Worm (Caenorhabditis elegans) whole organism, L2 larva: ENCODE results near the gene Y113G7B.27.

Experiments
- C34F6.9 ChIP-seq: fragments of 150-350 bp; optimal IDR thresholded peaks from 2 replicates; lab custom pipeline; 2014; ENCODE audit warnings: missing biosample characterization, missing genetic modification characterization
- F13H6.1 ChIP-seq: sonication (generic microtip); optimal IDR thresholded peaks from 2 replicates; lab custom pipeline; 2016; ENCODE audit warnings: missing genetic modification characterization, missing compliant biosample characterization
- R02D3.7 ChIP-seq: fragments of 150-350 bp; optimal IDR thresholded peaks from 2 replicates; lab custom pipeline; 2014; ENCODE audit warnings: missing biosample characterization, missing genetic modification characterization
- alr-1 ChIP-seq: fragments of 150-350 bp; optimal IDR thresholded peaks from 2 replicates; lab custom pipeline; 2014; ENCODE audit warnings: missing biosample characterization, missing genetic modification characterization
- aly-2 ChIP-seq: fragments of 150-350 bp; optimal IDR thresholded peaks from 2 replicates; lab custom pipeline; 2014; ENCODE audit warnings: missing biosample characterization, missing genetic modification characterization
- ama-1 ChIP-seq: fragments of 150-350 bp; optimal IDR thresholded peaks from 2 replicates; lab custom pipeline; 2018; ENCODE audit warnings: inconsistent platforms
- blmp-1 ChIP-seq: sonication (generic microtip); optimal IDR thresholded peaks from 2 replicates; lab custom pipeline; 2017; ENCODE audit warnings: missing genetic modification characterization, mild to moderate bottlenecking, missing compliant biosample characterization, antibody characterized with exemption, moderate library complexity; ENCODE audit not compliant: insufficient read depth
- ceh-16 ChIP-seq: fragments of 150-350 bp; optimal IDR thresholded peaks from 2 replicates; lab custom pipeline; 2014; ENCODE audit warnings: missing biosample characterization, missing genetic modification characterization
- ceh-82 ChIP-seq: fragments of 150-350 bp; optimal IDR thresholded peaks from 2 replicates; lab custom pipeline; 2014; ENCODE audit warnings: missing biosample characterization, missing genetic modification characterization
- crh-2 ChIP-seq: sonication (generic microtip); optimal IDR thresholded peaks from 2 replicates; lab custom pipeline; 2017; ENCODE audit warnings: missing biosample characterization, missing genetic modification characterization
- dmd-4 ChIP-seq: sonication (generic microtip); optimal IDR thresholded peaks from 2 replicates; lab custom pipeline; 2017; ENCODE audit warnings: missing biosample characterization, missing genetic modification characterization
- egl-27 ChIP-seq: sonication (generic microtip); optimal IDR thresholded peaks from 3 replicates; lab custom pipeline; 2017; ENCODE audit warnings: missing biosample characterization, missing genetic modification reagents, missing genetic modification characterization
- fos-1 ChIP-seq: fragments of 150-350 bp; optimal IDR thresholded peaks from 2 replicates; lab custom pipeline; 2014; ENCODE audit warnings: missing biosample characterization, missing genetic modification characterization
- lin-39 ChIP-seq: fragments of 150-350 bp; optimal IDR thresholded peaks from 2 replicates; lab custom pipeline; 2014; ENCODE audit warnings: missing biosample characterization, missing genetic modification reagents, missing genetic modification characterization
- lsy-2 ChIP-seq, 2 experiments: fragments of 150-350 bp in 1 of 2; sonication (generic microtip) in 1 of 2; optimal IDR thresholded peaks; 2 replicates each; lab custom pipeline; 2014 to 2017; ENCODE audit warnings: missing biosample characterization in 2 of 2, missing genetic modification characterization in 2 of 2
- mbf-1 ChIP-seq: sonication (generic microtip); optimal IDR thresholded peaks from 2 replicates; lab custom pipeline; 2017; ENCODE audit warnings: missing biosample characterization, missing genetic modification characterization
- nhr-10 ChIP-seq: sonication (generic microtip); optimal IDR thresholded peaks from 2 replicates; lab custom pipeline; 2017; ENCODE audit warnings: missing biosample characterization, missing genetic modification characterization
- nhr-11 ChIP-seq: fragments of 150-350 bp; optimal IDR thresholded peaks from 2 replicates; lab custom pipeline; 2014; ENCODE audit warnings: missing biosample characterization, missing genetic modification characterization
- nhr-21 ChIP-seq: fragments of 150-350 bp; optimal IDR thresholded peaks from 2 replicates; lab custom pipeline; 2014; ENCODE audit warnings: missing biosample characterization, missing genetic modification characterization
- nhr-237 ChIP-seq: fragments of 150-350 bp; optimal IDR thresholded peaks from 2 replicates; lab custom pipeline; 2014; ENCODE audit warnings: missing biosample characterization, missing genetic modification characterization
- peb-1 ChIP-seq: fragments of 150-350 bp; optimal IDR thresholded peaks from 2 replicates; lab custom pipeline; 2014; ENCODE audit warnings: missing biosample characterization, missing genetic modification characterization
- skn-1 ChIP-seq: sonication (generic microtip); optimal IDR thresholded peaks from 2 replicates; lab custom pipeline; 2017; ENCODE audit warnings: missing biosample characterization, missing genetic modification characterization
- sma-3 ChIP-seq: sonication (generic microtip); optimal IDR thresholded peaks from 2 replicates; lab custom pipeline; 2016; ENCODE audit warnings: missing genetic modification reagents, missing genetic modification characterization, missing compliant biosample characterization
- sma-9 ChIP-seq, 2 experiments: fragments of 150-350 bp in 1 of 2; sonication (generic microtip) in 1 of 2; optimal IDR thresholded peaks; 2 replicates each; lab custom pipeline; 2014 to 2016; ENCODE audit warnings: missing genetic modification characterization in 2 of 2, mild to moderate bottlenecking in 1 of 2, missing biosample characterization in 1 of 2, missing compliant biosample characterization in 1 of 2, missing genetic modification reagents in 1 of 2, moderate library complexity in 1 of 2
- snpc-4 ChIP-seq: fragments of 150-350 bp; optimal IDR thresholded peaks from 2 replicates; lab custom pipeline; 2014; ENCODE audit warnings: missing biosample characterization, missing genetic modification characterization
- unc-55 ChIP-seq: fragments of 150-350 bp; sonication (generic microtip); optimal IDR thresholded peaks from 3 replicates; lab custom pipeline; 2014; ENCODE audit warnings: missing biosample characterization, missing genetic modification reagents, missing genetic modification characterization
- ztf-1 ChIP-seq: fragments of 200-800 bp; sonication (Bioruptor generic); conservative IDR thresholded peaks from 2 replicates; pipeline ENCODE4 v1.3.6; 2022; ENCODE audit warnings: missing genetic modification characterization, missing compliant biosample characterization
- ztf-11 ChIP-seq: sonication (generic microtip); optimal IDR thresholded peaks from 2 replicates; lab custom pipeline; 2017; ENCODE audit warnings: missing biosample characterization, missing genetic modification characterization
- ztf-4 ChIP-seq: fragments of 150-350 bp; optimal IDR thresholded peaks from 2 replicates; lab custom pipeline; 2014; ENCODE audit warnings: missing biosample characterization, missing genetic modification characterization

Y113G7B.27 gene

DNA sequence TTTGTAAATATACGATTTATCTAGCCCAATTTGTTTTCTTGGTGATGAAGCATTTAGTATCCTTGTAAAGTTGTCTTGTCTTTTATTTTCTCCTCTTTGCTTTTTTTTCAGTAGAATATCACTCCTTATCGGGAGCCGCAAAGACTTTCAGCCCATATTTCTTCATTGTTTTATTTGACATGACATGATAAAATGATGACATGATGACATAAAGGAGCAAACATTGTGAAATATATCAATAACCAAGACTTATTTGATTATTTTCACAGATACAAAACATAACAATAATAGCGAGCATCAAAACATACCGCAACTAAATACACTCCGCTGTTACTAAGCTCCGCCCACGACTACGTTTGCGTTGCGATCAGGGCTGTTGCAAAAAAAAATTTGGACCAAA lies 26.8 kb upstream of the Y113G7B.27 start:
- no peak for TF ChIP-seq egl-27 (tag; lab: Kevin White, UChicago)
- peak; percentile 8 for TF ChIP-seq fos-1 (tag; lab: Kevin White, UChicago)
- no peak for TF ChIP-seq snpc-4 (tag; lab: Kevin White, UChicago)
- no peak for TF ChIP-seq crh-2 (tag; lab: Kevin White, UChicago)
- TF ChIP-seq skn-1 (tag; lab: Kevin White, UChicago) = peak; percentile 86
- no peak for TF ChIP-seq lin-39 (tag; lab: Kevin White, UChicago)

DNA sequence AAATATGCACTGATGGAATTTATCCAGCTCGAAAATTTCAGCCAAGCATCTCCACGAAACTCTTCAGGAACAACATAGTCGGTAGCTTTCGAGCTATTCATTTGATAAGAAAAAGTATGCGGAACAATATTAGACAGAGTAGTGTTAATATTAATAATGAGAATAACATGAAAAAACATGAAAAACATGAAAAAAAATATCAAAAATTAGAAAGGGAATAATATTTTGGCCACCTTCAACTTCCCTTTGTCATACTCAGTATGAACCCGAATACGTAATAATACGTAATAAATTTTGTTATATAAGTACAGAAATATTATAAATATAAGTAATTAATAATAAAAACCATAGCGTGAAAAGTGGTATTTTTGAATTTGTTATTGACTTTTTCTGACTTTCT lies 20.7 kb upstream of the Y113G7B.27 start, which contains the start of gene srw-39:
Gene srw-39 (minus strand): TSS at position 101 of the 400 bp plus-strand sequence.
- TF ChIP-seq R02D3.7 (no peak), mbf-1 (tag; lab: Kevin White, UChicago) (no peak), ztf-1 (GFP tag; lab: Robert Waterston, UW) (no peak), ama-1 (lab: Kevin White, UChicago) (no peak), dmd-4 (tag; lab: Kevin White, UChicago) (no peak), ztf-4 (tag; lab: Kevin White, UChicago) (no peak), fos-1 (tag; lab: Kevin White, UChicago) (no peak), peb-1 (no peak), ztf-11 (tag; lab: Kevin White, UChicago) (no peak), unc-55 (GFP tag; lab: Kevin White, UChicago) (no peak)
- TF ChIP-seq, all 48 proteins: peak for 0

DNA sequence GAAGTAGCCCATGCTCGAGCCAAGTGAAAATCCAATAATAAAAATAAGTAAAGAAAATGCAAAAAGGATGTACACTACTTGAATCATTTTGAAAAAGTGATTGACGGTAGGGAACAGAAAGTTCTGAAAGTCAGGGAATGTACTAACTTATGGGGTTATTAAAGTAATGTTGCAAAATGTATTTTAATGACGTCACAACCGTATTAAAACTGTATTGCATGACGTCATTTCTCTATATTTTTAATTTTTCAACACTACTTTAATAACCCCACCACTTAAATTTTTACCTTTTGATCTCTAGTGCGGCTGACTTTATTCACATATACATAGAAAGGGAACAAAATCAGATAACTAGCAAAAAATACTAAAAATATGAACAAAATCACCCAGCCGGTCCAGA lies 10.3 kb upstream of the Y113G7B.27 start:
- TF ChIP-seq nhr-11 (tag; lab: Kevin White, UChicago) = no peak
- TF ChIP-seq blmp-1 (tag; lab: Kevin White, UChicago) = no peak
- TF ChIP-seq nhr-237 (tag; lab: Kevin White, UChicago) = no peak
- TF ChIP-seq crh-2 (tag; lab: Kevin White, UChicago) = no peak
- no peak for TF ChIP-seq unc-55 (GFP tag; lab: Kevin White, UChicago)
- TF ChIP-seq ztf-1 (GFP tag; lab: Robert Waterston, UW) = no peak
- no peak for TF ChIP-seq ama-1 (lab: Kevin White, UChicago)
- TF ChIP-seq ceh-82 (tag; lab: Kevin White, UChicago) = no peak
- TF ChIP-seq F13H6.1 (tag; lab: Kevin White, UChicago) = no peak
- TF ChIP-seq nhr-21 = no peak
- no peak for TF ChIP-seq nhr-10 (tag; lab: Kevin White, UChicago)
- no peak for TF ChIP-seq R02D3.7
- no peak for TF ChIP-seq sma-3 (GFP tag; lab: Kevin White, UChicago)
- TF ChIP-seq C34F6.9 (tag; lab: Kevin White, UChicago) = no peak
- TF ChIP-seq dmd-4 (tag; lab: Kevin White, UChicago) = no peak
- TF ChIP-seq fos-1 (tag; lab: Kevin White, UChicago) = no peak
- TF ChIP-seq, all 48 proteins: peak for 0

DNA sequence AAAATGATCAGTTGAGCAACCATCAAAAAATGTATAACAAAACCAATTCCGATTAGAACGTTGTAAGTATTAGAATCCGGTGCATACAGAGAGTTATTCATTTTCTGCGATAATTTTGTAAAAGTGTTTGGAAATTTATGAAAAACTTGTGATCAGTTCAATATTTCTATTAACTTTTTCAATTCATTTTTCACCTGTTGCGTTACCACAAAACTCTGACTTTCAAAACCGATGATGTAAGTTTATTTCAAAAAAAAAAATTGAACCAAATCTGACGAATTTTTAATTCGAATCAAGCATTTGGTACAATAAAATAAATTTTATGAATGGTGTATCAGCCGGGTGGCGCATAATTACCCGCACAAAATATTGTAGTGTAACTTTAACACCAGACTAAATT lies 6.1 kb upstream of the Y113G7B.27 start, which contains the start of gene srz-16:
Gene srz-16 (minus strand): TSS at position 101 of the 400 bp plus-strand sequence.
- TF ChIP-seq sma-9 (GFP tag; optimal IDR thresholded peaks at IDR 0.05; lab: Kevin White, UChicago) (no peak), sma-9 (tag; optimal IDR thresholded peaks at IDR 0.05; lab: Kevin White, UChicago) (no peak)
- TF ChIP-seq, all 48 proteins: peak for 0

DNA sequence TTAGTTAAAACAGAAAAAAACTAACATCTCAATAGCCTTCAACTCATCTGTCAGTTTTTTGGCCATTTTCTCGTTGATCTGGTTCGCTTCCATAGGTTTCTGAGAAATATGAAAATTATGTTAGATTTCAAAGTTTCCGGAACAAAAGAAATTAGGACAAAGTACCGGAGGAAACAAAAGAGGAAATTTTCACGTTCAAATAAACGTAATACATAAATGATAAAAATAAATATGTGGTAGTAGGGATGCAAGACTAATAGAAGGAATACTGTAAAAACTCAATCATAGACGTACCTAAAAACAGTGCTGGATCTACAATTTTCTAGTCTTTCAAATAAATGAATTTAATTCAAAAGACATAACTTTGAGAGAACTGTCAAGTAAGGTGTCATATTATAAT lies 3.8 kb upstream of the Y113G7B.27 start, which contains the start of gene fbxa-116:
Gene fbxa-116 (minus strand): TSS at position 101 of the 400 bp plus-strand sequence.
- TF ChIP-seq lsy-2 (tag; optimal IDR thresholded peaks at IDR 0.05; lab: Kevin White, UChicago) (no peak), aly-2 (tag; lab: Kevin White, UChicago) (no peak), egl-27 (tag; lab: Kevin White, UChicago) (no peak), alr-1 (no peak), ztf-4 (tag; lab: Kevin White, UChicago) (no peak), ama-1 (lab: Kevin White, UChicago) (no peak)

DNA sequence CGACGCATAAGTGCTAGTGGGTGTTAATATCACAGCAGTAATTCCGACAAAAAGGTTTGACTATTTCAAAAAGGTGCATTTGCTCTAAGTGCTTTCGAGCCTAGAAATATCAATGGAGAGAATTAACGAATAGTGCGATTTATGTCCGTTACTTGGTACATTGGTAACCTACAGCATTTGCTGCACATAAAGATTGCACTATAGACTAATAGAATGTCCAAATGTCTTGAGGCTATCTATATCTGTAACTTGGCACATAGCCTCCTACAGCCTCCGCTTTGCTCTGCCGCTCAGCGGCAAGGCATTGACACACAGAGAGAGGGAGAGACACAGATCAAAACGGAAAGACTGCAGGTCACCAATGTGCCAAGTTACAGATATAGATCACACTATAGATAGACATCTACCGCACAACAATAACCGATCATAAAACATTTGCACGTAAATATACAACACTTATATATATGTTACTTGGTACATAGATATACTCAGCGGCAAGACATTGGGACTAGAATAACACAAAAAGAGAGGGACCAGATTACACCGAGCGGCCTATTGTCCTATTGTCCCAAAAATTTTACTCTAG lies 2.9 kb downstream of the Y113G7B.27 start, which contains the start of the genes srh-217 and Y113G7B.28:
Gene srh-217 (minus strand): TSS at position 101 of the 586 bp plus-strand sequence.
Gene Y113G7B.28 (plus strand): TSS at position 536 of the 586 bp plus-strand sequence.
- TF ChIP-seq sma-3 (GFP tag; lab: Kevin White, UChicago) = no peak
- TF ChIP-seq ceh-16 (tag; lab: Kevin White, UChicago) = no peak
- TF ChIP-seq ztf-1 (GFP tag; lab: Robert Waterston, UW) = no peak
- TF ChIP-seq crh-2 (tag; lab: Kevin White, UChicago) = no peak
- no peak for TF ChIP-seq alr-1
- no peak for TF ChIP-seq C34F6.9 (tag; lab: Kevin White, UChicago)
